Worm (Caenorhabditis elegans): ENCODE measurements around the gene F07D3.3.

DNA sequence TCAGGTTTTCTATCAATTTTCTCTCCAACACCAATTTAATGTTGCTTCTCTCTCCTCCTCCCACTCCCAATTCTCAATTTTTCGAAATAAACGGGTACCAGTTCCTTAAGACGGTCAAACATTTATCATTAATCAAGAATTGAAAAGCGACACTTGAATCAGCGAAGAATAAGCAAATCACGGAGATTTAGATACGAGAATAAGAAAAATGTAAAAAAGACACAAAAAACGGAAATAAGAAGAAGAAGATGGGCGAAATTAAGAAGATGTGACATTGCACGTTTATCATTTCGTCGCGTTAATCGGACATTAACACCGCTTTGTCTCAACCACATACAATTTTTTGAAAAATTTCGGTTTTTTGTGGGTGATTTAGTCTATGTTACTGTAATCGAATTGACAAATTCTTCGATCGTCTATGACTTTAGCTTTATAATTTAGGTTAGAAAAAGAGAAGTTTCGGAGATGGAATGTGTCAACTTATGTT is 42.0 kb upstream of the F07D3.3 start, which contains the start of gene haao-1:
- TF ChIP-seq klf-2 (GFP tag; conservative IDR thresholded peaks at IDR 0.05), result no peak
- no peak for TF ChIP-seq T22C8.4 (GFP tag; IDR thresholded peaks at IDR 0.05)
- TF ChIP-seq ztf-29 (GFP tag; IDR thresholded peaks at IDR 0.05), result no peak
- no peak for TF ChIP-seq ref-1 (GFP tag; conservative IDR thresholded peaks at IDR 0.05)
- TF ChIP-seq flt-1 (GFP tag; IDR thresholded peaks at IDR 0.05), result no peak
- no peak for TF ChIP-seq tab-1 (GFP tag; IDR thresholded peaks at IDR 0.05)

All from whole organism, midembryonic.